Worm (Caenorhabditis elegans) whole organism, mixed stage, embryonic: ENCODE results near the gene dnj-5.

Experiments
- M03D4.4 ChIP-seq: sonication (generic microtip); optimal IDR thresholded peaks from 2 replicates; lab custom pipeline; 2017; ENCODE audit warnings: mild to moderate bottlenecking, missing genetic modification characterization, missing compliant biosample characterization
- bed-3 ChIP-seq: fragments of 200-800 bp; sonication (Bioruptor generic); optimal IDR thresholded peaks from 3 replicates; lab custom pipeline; 2018; ENCODE audit warnings: mild to moderate bottlenecking, missing genetic modification characterization, moderate library complexity, missing compliant biosample characterization
- blmp-1 ChIP-seq: fragments of 150-350 bp; optimal IDR thresholded peaks from 2 replicates; lab custom pipeline; 2014; ENCODE audit warnings: missing biosample characterization, missing genetic modification characterization
- ceh-43 ChIP-seq: fragments of 200-800 bp; sonication (Bioruptor generic); optimal IDR thresholded peaks from 2 replicates; lab custom pipeline; 2018; ENCODE audit warnings: mild to moderate bottlenecking, missing genetic modification characterization, moderate library complexity, missing compliant biosample characterization
- ceh-83 ChIP-seq: fragments of 200-800 bp; sonication (Bioruptor generic); optimal IDR thresholded peaks from 2 replicates; lab custom pipeline; 2018; ENCODE audit warnings: mild to moderate bottlenecking, missing genetic modification characterization, missing compliant biosample characterization
- ces-1 ChIP-seq: fragments of 150-350 bp; optimal IDR thresholded peaks from 2 replicates; lab custom pipeline; 2014; ENCODE audit warnings: missing biosample characterization, missing genetic modification reagents, missing genetic modification characterization
- cnd-1 ChIP-seq: fragments of 200-800 bp; sonication (Bioruptor generic); optimal IDR thresholded peaks from 2 replicates; lab custom pipeline; 2018; ENCODE audit warnings: mild to moderate bottlenecking, missing genetic modification characterization, missing compliant biosample characterization
- drap-1 ChIP-seq: fragments of 200-800 bp; sonication (Bioruptor generic); optimal IDR thresholded peaks from 3 replicates; lab custom pipeline; 2018; ENCODE audit warnings: mild to moderate bottlenecking, missing genetic modification characterization, missing compliant biosample characterization
- elt-1 ChIP-seq: sonication (generic microtip); optimal IDR thresholded peaks from 2 replicates; lab custom pipeline; 2017; ENCODE audit warnings: missing genetic modification characterization, mild to moderate bottlenecking, missing compliant biosample characterization, antibody characterized with exemption, moderate library complexity, borderline replicate concordance; ENCODE audit not compliant: insufficient read depth
- elt-3 ChIP-seq: fragments of 150-350 bp; optimal IDR thresholded peaks from 2 replicates; lab custom pipeline; 2014; ENCODE audit warnings: missing biosample characterization, missing genetic modification characterization
- flh-1 ChIP-seq: fragments of 200-800 bp; sonication (Bioruptor generic); optimal IDR thresholded peaks from 2 replicates; lab custom pipeline; 2018; ENCODE audit warnings: mild to moderate bottlenecking, missing genetic modification characterization, moderate library complexity, missing compliant biosample characterization
- ham-2 ChIP-seq: fragments of 200-800 bp; sonication (Bioruptor generic); optimal IDR thresholded peaks from 2 replicates; lab custom pipeline; 2018; ENCODE audit warnings: mild to moderate bottlenecking, missing genetic modification characterization, missing compliant biosample characterization
- hlh-1 ChIP-seq: fragments of 150-350 bp; optimal IDR thresholded peaks from 2 replicates; lab custom pipeline; 2014; ENCODE audit warnings: missing biosample characterization, missing genetic modification reagents, missing genetic modification characterization
- lin-13 ChIP-seq: fragments of 150-350 bp; optimal IDR thresholded peaks from 2 replicates; lab custom pipeline; 2014; ENCODE audit warnings: missing biosample characterization, missing genetic modification characterization
- lsy-2 ChIP-seq: fragments of 150-350 bp; optimal IDR thresholded peaks from 2 replicates; lab custom pipeline; 2014; ENCODE audit warnings: missing biosample characterization, missing genetic modification characterization
- mab-5 ChIP-seq: fragments of 150-350 bp; optimal IDR thresholded peaks from 2 replicates; lab custom pipeline; 2014; ENCODE audit warnings: missing biosample characterization, missing genetic modification characterization
- mep-1 ChIP-seq: fragments of 150-350 bp; optimal IDR thresholded peaks from 2 replicates; lab custom pipeline; 2017; ENCODE audit warnings: missing biosample characterization, missing genetic modification reagents, missing genetic modification characterization, inconsistent platforms
- mls-2 ChIP-seq: sonication (generic microtip); optimal IDR thresholded peaks from 2 replicates; lab custom pipeline; 2016; ENCODE audit warnings: mild to moderate bottlenecking, missing genetic modification characterization, moderate library complexity, missing compliant biosample characterization
- nhr-12 ChIP-seq: fragments of 150-350 bp; optimal IDR thresholded peaks from 2 replicates; lab custom pipeline; 2014; ENCODE audit warnings: missing biosample characterization, missing genetic modification characterization
- nhr-2 ChIP-seq: fragments of 150-350 bp; optimal IDR thresholded peaks from 2 replicates; lab custom pipeline; 2014; ENCODE audit warnings: missing biosample characterization, missing genetic modification characterization
- nhr-237 ChIP-seq: fragments of 150-350 bp; optimal IDR thresholded peaks from 2 replicates; lab custom pipeline; 2014; ENCODE audit warnings: missing biosample characterization, missing genetic modification characterization
- nhr-28 ChIP-seq: fragments of 150-350 bp; optimal IDR thresholded peaks from 2 replicates; lab custom pipeline; 2014; ENCODE audit warnings: missing biosample characterization, missing genetic modification characterization
- nhr-76 ChIP-seq: sonication (generic microtip); optimal IDR thresholded peaks from 2 replicates; lab custom pipeline; 2017; ENCODE audit warnings: missing biosample characterization, missing genetic modification characterization
- snpc-4 ChIP-seq: fragments of 150-350 bp; optimal IDR thresholded peaks from 2 replicates; lab custom pipeline; 2014; ENCODE audit warnings: missing biosample characterization, missing genetic modification characterization
- sptf-1 ChIP-seq: sonication (generic microtip); optimal IDR thresholded peaks from 2 replicates; lab custom pipeline; 2017; ENCODE audit warnings: mild to moderate bottlenecking, missing genetic modification characterization, moderate library complexity, missing compliant biosample characterization
- tbx-8 ChIP-seq: fragments of 200-800 bp; sonication (Bioruptor generic); optimal IDR thresholded peaks from 2 replicates; lab custom pipeline; 2018; ENCODE audit warnings: mild to moderate bottlenecking, missing genetic modification characterization, moderate library complexity, missing compliant biosample characterization
- unc-120 ChIP-seq: sonication (generic microtip); optimal IDR thresholded peaks from 2 replicates; lab custom pipeline; 2017; ENCODE audit warnings: missing genetic modification characterization, missing compliant biosample characterization; ENCODE audit not compliant: poor library complexity, severe bottlenecking
- unc-39 ChIP-seq: fragments of 150-350 bp; optimal IDR thresholded peaks from 2 replicates; lab custom pipeline; 2014; ENCODE audit warnings: missing biosample characterization, missing genetic modification characterization
- unc-62 ChIP-seq: fragments of 150-350 bp; optimal IDR thresholded peaks from 2 replicates; lab custom pipeline; 2014; ENCODE audit warnings: missing biosample characterization, missing genetic modification reagents, missing genetic modification characterization
- ztf-11 ChIP-seq: fragments of 150-350 bp; optimal IDR thresholded peaks from 2 replicates; lab custom pipeline; 2014; ENCODE audit warnings: missing biosample characterization, missing genetic modification characterization

Gene dnj-5

DNA sequence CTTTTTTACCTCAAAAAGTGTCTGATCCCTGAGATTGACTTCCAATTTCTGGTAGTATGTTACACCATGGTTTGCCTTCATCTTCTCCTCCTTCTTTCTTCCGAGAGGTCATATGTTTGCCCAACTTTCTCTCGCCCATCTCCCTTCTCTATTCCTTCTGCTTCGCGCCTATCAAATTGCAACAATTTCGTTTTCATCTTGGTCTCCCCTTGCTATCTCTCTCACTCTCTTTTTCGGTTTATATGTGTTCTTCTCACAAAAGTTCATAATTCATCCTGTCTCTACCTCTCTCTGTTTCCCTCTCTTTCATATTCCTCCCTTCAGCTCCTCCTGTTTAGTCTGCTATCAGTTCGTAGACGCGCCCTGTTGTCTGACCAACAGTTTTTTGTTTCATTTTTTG, 31.4 kb downstream of the dnj-5 start:
- TF ChIP-seq unc-62 (GFP tag; lab: Kevin White, UChicago) (peak; percentile 7), ceh-83 (GFP tag; lab: Kevin White, UChicago) (no peak), unc-120 (tag; lab: Kevin White, UChicago) (peak; percentile 83), blmp-1 (tag; lab: Kevin White, UChicago) (peak; percentile 76), drap-1 (GFP tag; lab: Kevin White, UChicago) (no peak), nhr-76 (tag; lab: Kevin White, UChicago) (no peak), ces-1 (peak; percentile 54), ham-2 (no peak), flh-1 (no peak), mep-1 (no peak), hlh-1 (peak; percentile 72)

DNA sequence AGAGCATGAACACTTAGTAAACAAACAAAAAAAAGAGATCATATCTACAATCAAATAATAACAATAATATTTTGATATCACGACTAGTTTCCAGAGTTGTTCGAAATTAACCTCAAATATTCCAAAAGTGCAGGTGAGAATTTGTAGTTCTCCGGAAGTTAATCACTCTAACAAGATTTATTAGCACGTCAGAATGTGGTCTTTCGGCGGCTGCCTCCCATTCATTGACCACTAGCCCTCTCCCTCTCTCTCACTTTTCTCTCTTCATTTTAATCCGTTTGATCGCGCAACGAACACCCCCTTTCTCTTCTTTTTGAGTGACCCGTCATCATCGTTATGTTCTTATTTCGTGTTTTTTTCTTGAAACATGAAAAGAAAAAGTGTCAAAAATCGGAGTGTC, 32.4 kb downstream of the dnj-5 start:
- TF ChIP-seq bed-3 (no peak), mls-2 (peak; percentile 20), unc-39 (tag; lab: Kevin White, UChicago) (no peak), unc-120 (tag; lab: Kevin White, UChicago) (peak; percentile 77), M03D4.4 (tag; lab: Kevin White, UChicago) (peak; percentile 21), hlh-1 (peak; percentile 62), snpc-4 (tag; lab: Kevin White, UChicago) (no peak), mep-1 (no peak), ces-1 (peak; percentile 90), elt-1 (tag; lab: Kevin White, UChicago) (no peak), ceh-43 (GFP tag; lab: Kevin White, UChicago) (no peak), unc-62 (GFP tag; lab: Kevin White, UChicago) (peak; percentile 96), lsy-2 (tag; lab: Kevin White, UChicago) (no peak), nhr-237 (tag; lab: Kevin White, UChicago) (no peak), ham-2 (peak; percentile 90), mab-5 (peak; percentile 84)

DNA sequence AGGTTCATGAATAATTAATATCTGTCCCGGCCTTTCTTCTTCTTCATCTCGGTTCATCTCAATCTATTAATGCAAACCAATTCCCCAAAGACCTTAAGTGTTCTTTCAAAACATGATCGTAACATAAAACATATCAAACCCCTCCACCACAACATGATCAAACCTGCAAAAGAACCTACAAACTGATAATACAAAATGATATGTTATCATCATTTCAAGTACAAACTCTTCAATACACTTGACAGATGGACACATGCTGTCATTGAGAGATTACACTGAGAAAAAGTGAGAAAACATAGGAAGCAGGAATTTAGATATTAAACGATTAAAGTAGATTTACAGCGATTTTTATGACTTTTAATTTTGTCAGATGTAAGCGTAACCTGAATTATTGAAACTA, 33.6 kb downstream of the dnj-5 start:
- TF ChIP-seq nhr-76 (tag; lab: Kevin White, UChicago) (no peak), nhr-237 (tag; lab: Kevin White, UChicago) (no peak), sptf-1 (tag; lab: Kevin White, UChicago) (no peak), nhr-28 (tag; lab: Kevin White, UChicago) (no peak), unc-62 (GFP tag; lab: Kevin White, UChicago) (peak; percentile 91), nhr-2 (no peak)

DNA sequence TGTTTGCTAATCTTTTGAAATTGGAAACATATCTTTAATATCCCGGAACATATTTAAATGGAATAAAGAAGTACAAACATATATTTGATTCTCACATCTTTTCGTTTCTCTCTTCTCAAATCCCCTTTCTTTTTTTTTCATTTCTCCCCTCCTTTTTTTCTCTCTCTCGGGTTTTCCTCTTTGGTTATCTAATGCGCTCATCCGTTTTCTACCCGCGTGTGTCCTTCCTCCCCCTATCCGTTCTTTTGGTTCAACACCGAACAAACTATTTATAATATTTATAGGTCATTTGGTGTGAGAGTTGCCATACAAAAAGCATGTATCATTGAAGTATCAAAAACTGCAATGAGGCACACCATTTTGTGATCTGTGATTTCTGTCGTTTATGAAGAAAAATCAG, 34.2 kb downstream of the dnj-5 start:
- TF ChIP-seq ceh-83 (GFP tag; lab: Kevin White, UChicago) = no peak
- no peak for TF ChIP-seq sptf-1 (tag; lab: Kevin White, UChicago)
- TF ChIP-seq unc-120 (tag; lab: Kevin White, UChicago) = peak; percentile 6
- TF ChIP-seq unc-39 (tag; lab: Kevin White, UChicago) = no peak
- TF ChIP-seq hlh-1 = no peak
- no peak for TF ChIP-seq nhr-12 (tag; lab: Kevin White, UChicago)
- TF ChIP-seq ces-1 = peak; percentile 14

DNA sequence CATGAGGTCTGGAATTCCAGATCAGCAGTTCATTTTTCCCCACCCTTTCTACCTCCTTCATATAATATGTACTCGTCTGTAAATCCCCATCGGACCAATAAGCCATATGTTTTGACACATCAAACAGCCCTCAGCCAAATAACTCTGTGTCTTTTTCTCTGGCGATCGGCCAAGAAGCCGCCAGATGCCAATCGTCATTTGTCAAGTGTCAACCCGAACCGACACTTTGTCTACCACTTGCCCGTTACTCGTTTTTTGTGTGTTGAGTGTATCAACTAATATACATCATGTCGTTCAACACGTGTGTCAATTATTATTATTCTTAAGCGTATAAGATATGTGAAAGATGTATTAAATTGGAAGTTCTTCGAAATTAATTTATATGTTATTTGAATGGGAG, 34.9 kb downstream of the dnj-5 start:
- TF ChIP-seq elt-3 (tag; lab: Kevin White, UChicago) (no peak), lsy-2 (tag; lab: Kevin White, UChicago) (no peak), hlh-1 (peak; percentile 88), nhr-2 (peak; percentile 73), blmp-1 (tag; lab: Kevin White, UChicago) (no peak), unc-62 (GFP tag; lab: Kevin White, UChicago) (peak; percentile 98), elt-1 (tag; lab: Kevin White, UChicago) (no peak), tbx-8 (no peak), M03D4.4 (tag; lab: Kevin White, UChicago) (no peak), unc-120 (tag; lab: Kevin White, UChicago) (peak; percentile 47), nhr-237 (tag; lab: Kevin White, UChicago) (no peak), flh-1 (no peak), unc-39 (tag; lab: Kevin White, UChicago) (no peak)

DNA sequence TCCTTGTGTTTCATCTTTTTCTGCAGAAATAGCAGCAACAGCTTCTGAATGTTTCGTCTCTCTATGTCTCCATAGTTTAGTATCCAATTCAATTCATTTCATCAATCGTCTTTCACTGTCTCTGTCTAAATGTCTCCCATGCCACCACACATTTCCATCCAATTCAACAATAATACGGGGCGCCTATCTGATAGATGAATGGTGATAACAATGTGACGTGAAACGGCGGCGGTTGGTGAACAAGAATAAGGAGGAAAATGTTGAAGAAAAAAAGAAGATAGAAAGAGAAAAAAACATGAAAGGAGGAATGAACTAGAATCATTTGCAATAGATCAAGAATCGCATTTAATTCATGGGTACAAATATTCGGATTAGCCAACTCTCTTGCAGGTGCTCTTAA, 35.8 kb downstream of the dnj-5 start:
- TF ChIP-seq elt-1 (tag; lab: Kevin White, UChicago) (peak; percentile 61), drap-1 (GFP tag; lab: Kevin White, UChicago) (no peak), lin-13 (tag; lab: Kevin White, UChicago) (no peak), mls-2 (no peak), tbx-8 (no peak), unc-62 (GFP tag; lab: Kevin White, UChicago) (peak; percentile 95), nhr-12 (tag; lab: Kevin White, UChicago) (no peak), ztf-11 (tag; lab: Kevin White, UChicago) (no peak), ham-2 (no peak), hlh-1 (peak; percentile 39), blmp-1 (tag; lab: Kevin White, UChicago) (no peak), cnd-1 (no peak), nhr-237 (tag; lab: Kevin White, UChicago) (no peak), unc-120 (tag; lab: Kevin White, UChicago) (peak; percentile 46), ces-1 (peak; percentile 24)
